Fruit fly (Drosophila melanogaster) whole organism, embryonic: Measurements from ENCODE around the gene CG11905.
A peak's percentile ranks its signal among the peaks of the same experiment; 100 is the strongest.

Experiments
- ATbp ChIP-seq: fragments of 200-800 bp; sonication (Bioruptor generic); optimal IDR thresholded peaks from 2 replicates; lab custom pipeline; 2017; ENCODE audit warnings: missing biosample characterization, mild to moderate bottlenecking, missing genetic modification characterization, missing genetic modification reagents
- Bgb ChIP-seq: fragments of 200-800 bp; sonication (Bioruptor generic); IDR thresholded peaks from 2 replicates; pipeline ENCODE4 v1.3.6; 2022; ENCODE audit warnings: missing biosample characterization, missing genetic modification characterization; ENCODE audit not compliant: partially characterized antibody
- CG10654 ChIP-seq: fragments of 200-800 bp; sonication (Bioruptor generic); optimal IDR thresholded peaks from 2 replicates; lab custom pipeline; 2016; ENCODE audit warnings: missing biosample characterization, missing genetic modification characterization
- CG12071 ChIP-seq: fragments of 200-800 bp; sonication (Bioruptor generic); optimal IDR thresholded peaks from 3 replicates; lab custom pipeline; 2018; ENCODE audit warnings: missing biosample characterization, mild to moderate bottlenecking, missing genetic modification characterization
- CG12104 ChIP-seq: fragments of 200-800 bp; sonication (Bioruptor generic); optimal IDR thresholded peaks from 3 replicates; lab custom pipeline; 2016; ENCODE audit warnings: missing biosample characterization, missing genetic modification characterization
- CG12391 ChIP-seq: fragments of 200-800 bp; sonication (Bioruptor generic); optimal IDR thresholded peaks from 3 replicates; lab custom pipeline; 2018; ENCODE audit warnings: missing biosample characterization, mild to moderate bottlenecking, missing genetic modification characterization, moderate library complexity
- CG13287 ChIP-seq: fragments of 200-800 bp; sonication (Bioruptor generic); IDR thresholded peaks from 2 replicates; pipeline ENCODE4 v1.3.6; 2022; ENCODE audit warnings: missing biosample characterization, missing genetic modification characterization; ENCODE audit not compliant: partially characterized antibody
- CG13894 ChIP-seq: fragments of 200-800 bp; sonication (Bioruptor generic); optimal IDR thresholded peaks from 3 replicates; lab custom pipeline; 2018; ENCODE audit warnings: missing biosample characterization, mild to moderate bottlenecking, missing genetic modification characterization, moderate library complexity
- CG15514 ChIP-seq: fragments of 200-800 bp; sonication (Bioruptor generic); optimal IDR thresholded peaks from 3 replicates; lab custom pipeline; 2017; ENCODE audit warnings: missing biosample characterization, missing genetic modification characterization, mild to moderate bottlenecking, moderate library complexity, missing genetic modification reagents
- CG1602 ChIP-seq: fragments of 200-800 bp; sonication (Bioruptor generic); optimal IDR thresholded peaks from 3 replicates; lab custom pipeline; 2016; ENCODE audit warnings: missing biosample characterization, missing genetic modification characterization
- CG1647 ChIP-seq: fragments of 200-800 bp; sonication (Bioruptor generic); optimal IDR thresholded peaks from 3 replicates; lab custom pipeline; 2016; ENCODE audit warnings: missing biosample characterization, missing genetic modification characterization
- CG17186 ChIP-seq: fragments of 200-800 bp; sonication (Bioruptor generic); optimal IDR thresholded peaks from 3 replicates; lab custom pipeline; 2017; ENCODE audit warnings: missing biosample characterization, missing genetic modification reagents, missing genetic modification characterization
- CG17612 ChIP-seq: fragments of 200-800 bp; sonication (Bioruptor generic); IDR thresholded peaks from 2 replicates; pipeline ENCODE4 v1.3.6; 2022; ENCODE audit warnings: missing biosample characterization, missing genetic modification characterization
- CG17802 ChIP-seq: fragments of 200-800 bp; sonication (Bioruptor generic); optimal IDR thresholded peaks from 2 replicates; lab custom pipeline; 2018; ENCODE audit warnings: missing biosample characterization, mild to moderate bottlenecking, missing genetic modification characterization, moderate library complexity
- CG3065 ChIP-seq: fragments of 200-800 bp; sonication (Bioruptor generic); optimal IDR thresholded peaks from 2 replicates; lab custom pipeline; 2016; ENCODE audit warnings: missing biosample characterization, missing genetic modification characterization
- CG32767 ChIP-seq: fragments of 200-800 bp; sonication (Bioruptor generic); IDR thresholded peaks from 2 replicates; pipeline ENCODE4 v1.3.6; 2022; ENCODE audit warnings: missing biosample characterization, missing genetic modification characterization
- CG4360 ChIP-seq: fragments of 200-800 bp; sonication (Bioruptor generic); IDR thresholded peaks from 2 replicates; pipeline ENCODE4 v1.3.6; 2022; ENCODE audit warnings: missing biosample characterization, missing genetic modification characterization
- CG43689 ChIP-seq: fragments of 200-800 bp; sonication (Bioruptor generic); IDR thresholded peaks from 2 replicates; pipeline ENCODE4 v1.3.6; 2022; ENCODE audit warnings: missing biosample characterization, missing genetic modification characterization
- CG6654 ChIP-seq: fragments of 200-800 bp; sonication (Bioruptor generic); optimal IDR thresholded peaks from 2 replicates; lab custom pipeline; 2017; ENCODE audit warnings: missing biosample characterization, mild to moderate bottlenecking, missing genetic modification characterization
- CG6689 ChIP-seq: fragments of 200-800 bp; sonication (Bioruptor generic); IDR thresholded peaks from 2 replicates; pipeline ENCODE4 v1.3.6; 2022; ENCODE audit warnings: missing biosample characterization, missing genetic modification characterization
- CG7271 ChIP-seq: fragments of 200-800 bp; sonication (Bioruptor generic); optimal IDR thresholded peaks from 2 replicates; lab custom pipeline; 2018; ENCODE audit warnings: missing biosample characterization, mild to moderate bottlenecking, missing genetic modification characterization, moderate library complexity
- CG7963 ChIP-seq: fragments of 200-800 bp; sonication (Bioruptor generic); IDR thresholded peaks from 3 replicates; pipeline ENCODE4 v1.3.6; 2022; ENCODE audit warnings: missing biosample characterization, missing genetic modification characterization; ENCODE audit not compliant: partially characterized antibody
- Doc3 ChIP-seq: fragments of 200-800 bp; sonication (Bioruptor generic); IDR thresholded peaks from 3 replicates; pipeline ENCODE4 v1.3.6; 2022; ENCODE audit warnings: missing biosample characterization, missing genetic modification characterization; ENCODE audit not compliant: partially characterized antibody
- Elba2 ChIP-seq: fragments of 200-800 bp; sonication (Bioruptor generic); optimal IDR thresholded peaks from 3 replicates; lab custom pipeline; 2016; ENCODE audit warnings: missing biosample characterization, missing genetic modification characterization
- Fer1 ChIP-seq: fragments of 200-800 bp; sonication (Bioruptor generic); optimal IDR thresholded peaks from 2 replicates; lab custom pipeline; 2017; ENCODE audit warnings: missing biosample characterization, mild to moderate bottlenecking, missing genetic modification characterization
- Fer3 ChIP-seq: fragments of 200-800 bp; sonication (Bioruptor generic); optimal IDR thresholded peaks from 2 replicates; lab custom pipeline; 2018; ENCODE audit warnings: missing biosample characterization, mild to moderate bottlenecking, missing genetic modification characterization, moderate library complexity
- ab ChIP-seq: fragments of 200-800 bp; sonication (Bioruptor generic); optimal IDR thresholded peaks from 2 replicates; lab custom pipeline; 2016; ENCODE audit warnings: missing biosample characterization, missing genetic modification characterization
- aop ChIP-seq: fragments of 200-800 bp; sonication (Bioruptor generic); IDR thresholded peaks from 2 replicates; pipeline ENCODE4 v1.3.6; 2022; ENCODE audit warnings: missing biosample characterization, missing genetic modification characterization
- chif ChIP-seq, 2 experiments: fragments of 200-800 bp; sonication (Bioruptor generic); optimal IDR thresholded peaks; 3 replicates each; lab custom pipeline; 2016; ENCODE audit warnings: missing biosample characterization in 2 of 2, missing genetic modification characterization in 2 of 2
- croc ChIP-seq: fragments of 200-800 bp; sonication (Bioruptor generic); conservative IDR thresholded peaks from 3 replicates; pipeline ENCODE4 v1.3.6; 2022; ENCODE audit warnings: missing biosample characterization, missing genetic modification characterization
- danr ChIP-seq: fragments of 200-800 bp; sonication (Bioruptor generic); IDR thresholded peaks from 2 replicates; pipeline ENCODE4 v1.3.6; 2022; ENCODE audit warnings: missing biosample characterization, missing genetic modification characterization
- disco-r ChIP-seq: fragments of 200-800 bp; sonication (Bioruptor generic); optimal IDR thresholded peaks from 2 replicates; lab custom pipeline; 2016; ENCODE audit warnings: missing biosample characterization, missing genetic modification characterization
- ewg ChIP-seq: fragments of 200-800 bp; sonication (Bioruptor generic); optimal IDR thresholded peaks from 3 replicates; lab custom pipeline; 2017; ENCODE audit warnings: mild to moderate bottlenecking, missing biosample characterization, missing genetic modification reagents, missing genetic modification characterization
- fd102C ChIP-seq: fragments of 200-800 bp; sonication (Bioruptor generic); optimal IDR thresholded peaks from 2 replicates; lab custom pipeline; 2018; ENCODE audit warnings: missing biosample characterization, mild to moderate bottlenecking, missing genetic modification characterization, moderate library complexity
- fd3F ChIP-seq: fragments of 200-800 bp; sonication (Bioruptor generic); optimal IDR thresholded peaks from 2 replicates; lab custom pipeline; 2018; ENCODE audit warnings: missing biosample characterization, mild to moderate bottlenecking, missing genetic modification characterization, moderate library complexity
- fd96Cb ChIP-seq: fragments of 200-800 bp; sonication (Bioruptor generic); optimal IDR thresholded peaks from 2 replicates; lab custom pipeline; 2018; ENCODE audit warnings: missing biosample characterization, mild to moderate bottlenecking, missing genetic modification characterization, moderate library complexity
- gro ChIP-seq: fragments of 200-800 bp; sonication (Bioruptor generic); optimal IDR thresholded peaks from 2 replicates; lab custom pipeline; 2016; ENCODE audit warnings: missing biosample characterization, missing genetic modification characterization
- inv ChIP-seq: fragments of 200-800 bp; sonication (Bioruptor generic); IDR thresholded peaks from 2 replicates; pipeline ENCODE4 v1.3.6; 2022; ENCODE audit warnings: missing biosample characterization, missing genetic modification characterization; ENCODE audit not compliant: partially characterized antibody
- klu ChIP-seq: fragments of 200-800 bp; sonication (Bioruptor generic); IDR thresholded peaks from 2 replicates; pipeline ENCODE4 v1.3.6; 2022; ENCODE audit warnings: missing biosample characterization, missing genetic modification characterization
- knrl ChIP-seq: fragments of 200-800 bp; sonication (Bioruptor generic); IDR thresholded peaks from 3 replicates; pipeline ENCODE4 v1.3.6; 2022; ENCODE audit warnings: missing biosample characterization, missing genetic modification characterization; ENCODE audit not compliant: partially characterized antibody
- lab ChIP-seq: fragments of 200-800 bp; sonication (Bioruptor generic); optimal IDR thresholded peaks from 3 replicates; lab custom pipeline; 2017; ENCODE audit warnings: missing biosample characterization, missing genetic modification characterization, mild to moderate bottlenecking, moderate library complexity, missing genetic modification reagents
- mld ChIP-seq: fragments of 200-800 bp; sonication (Bioruptor generic); IDR thresholded peaks from 3 replicates; pipeline ENCODE4 v1.3.6; 2022; ENCODE audit warnings: missing biosample characterization, missing genetic modification characterization; ENCODE audit not compliant: partially characterized antibody
- p53 ChIP-seq: fragments of 200-800 bp; sonication (Bioruptor generic); optimal IDR thresholded peaks from 2 replicates; lab custom pipeline; 2016; ENCODE audit warnings: missing biosample characterization, missing genetic modification characterization
- pzg ChIP-seq: fragments of 200-800 bp; sonication (Bioruptor generic); optimal IDR thresholded peaks from 3 replicates; lab custom pipeline; 2018; ENCODE audit warnings: missing biosample characterization, mild to moderate bottlenecking, missing genetic modification characterization, moderate library complexity
- seq ChIP-seq: fragments of 200-800 bp; sonication (Bioruptor generic); IDR thresholded peaks from 2 replicates; pipeline ENCODE4 v1.3.6; 2022; ENCODE audit warnings: missing biosample characterization, missing genetic modification characterization
- sug ChIP-seq: fragments of 200-800 bp; optimal IDR thresholded peaks from 2 replicates; lab custom pipeline; 2019; ENCODE audit warnings: missing biosample characterization, mild to moderate bottlenecking, missing genetic modification characterization, moderate library complexity
- tna ChIP-seq: fragments of 200-800 bp; sonication (Bioruptor generic); IDR thresholded peaks from 2 replicates; pipeline ENCODE4 v1.3.6; 2022; ENCODE audit warnings: missing biosample characterization, missing genetic modification characterization; ENCODE audit not compliant: partially characterized antibody
- zen2 ChIP-seq: fragments of 200-800 bp; sonication (Bioruptor generic); IDR thresholded peaks from 3 replicates; pipeline ENCODE4 v1.3.6; 2022; ENCODE audit warnings: missing biosample characterization, missing genetic modification characterization; ENCODE audit not compliant: partially characterized antibody

Gene CG11905

DNA sequence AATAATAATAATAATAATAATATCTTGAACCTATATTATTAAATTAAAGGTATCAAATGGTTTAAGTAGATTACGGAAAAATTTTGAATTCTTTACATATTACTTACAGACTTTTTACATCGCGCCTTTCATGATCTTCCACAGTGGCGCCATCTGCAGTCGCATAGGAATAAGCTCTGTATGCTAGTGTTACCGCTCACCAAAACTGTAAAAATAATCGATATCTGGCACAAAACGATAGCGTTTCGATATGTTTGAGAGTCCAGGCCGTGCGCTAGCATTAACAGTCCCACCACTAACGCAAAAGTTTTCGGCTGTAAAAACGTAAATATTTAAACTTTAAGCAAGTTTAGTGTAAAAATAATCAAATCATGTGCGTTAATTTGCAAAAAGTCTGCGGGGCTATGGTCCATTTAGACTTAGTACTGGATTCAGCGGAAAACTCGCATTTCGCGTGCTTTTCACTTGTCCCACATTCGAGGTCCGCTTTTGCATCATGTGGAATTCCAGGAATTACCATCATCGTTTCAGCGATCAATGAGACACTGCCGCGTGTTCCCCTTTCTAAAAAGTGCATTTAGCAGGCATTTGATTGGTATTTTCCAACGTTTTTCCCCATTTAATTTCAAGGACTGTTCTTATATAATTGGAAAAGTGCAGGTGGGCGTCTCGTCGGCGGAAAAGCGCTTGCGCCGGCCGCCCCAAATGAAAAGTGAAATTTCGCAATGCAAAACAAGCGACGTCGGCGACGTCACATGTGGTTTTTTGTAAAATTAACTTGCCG is 20.1 kb upstream of the CG11905 start (continued):
- no peak for TF ChIP-seq p53 (GFP tag; lab: Kevin White, UChicago)
- TF ChIP-seq mld (GFP tag; lab: Robert Waterston, UW): peak; percentile 57; the same call in 1 of the 3 replicates
- TF ChIP-seq lab (GFP tag; lab: Kevin White, UChicago): peak; percentile 32
- TF ChIP-seq CG13287: peak; percentile 96
- peak in 1 of 2 experiments; percentile 14 for TF ChIP-seq chif (GFP tag; optimal IDR thresholded peaks at IDR 0.05; lab: Kevin White, UChicago)
- peak; percentile 88 for TF ChIP-seq knrl
- TF ChIP-seq CG10654 (GFP tag; lab: Kevin White, UChicago): no peak
- no peak for TF ChIP-seq fd102C (GFP tag; lab: Kevin White, UChicago)
- TF ChIP-seq Fer3 (tag; lab: Kevin White, UChicago): no peak
- TF ChIP-seq Doc3 (GFP tag; lab: Robert Waterston, UW): peak; percentile 75
- peak; percentile 47 for TF ChIP-seq CG13894 (tag; lab: Kevin White, UChicago)
- no peak for TF ChIP-seq CG17802 (tag; lab: Kevin White, UChicago)
- TF ChIP-seq ewg (GFP tag; lab: Kevin White, UChicago): peak; percentile 51
- peak; percentile 75 for TF ChIP-seq CG7963
- TF ChIP-seq ATbp (GFP tag; lab: Kevin White, UChicago): no peak
- TF ChIP-seq CG32767 (GFP tag; lab: Robert Waterston, UW): 0 out of 2 replicates have a peak, but pooled peaks have one; percentile 19
- TF ChIP-seq danr: no peak
- TF ChIP-seq pzg (GFP tag; lab: Kevin White, UChicago): peak; percentile 95
- TF ChIP-seq Fer1 (GFP tag; lab: Kevin White, UChicago): peak; percentile 25
- TF ChIP-seq CG17612 (GFP tag; lab: Robert Waterston, UW): no peak
- TF ChIP-seq CG12391 (tag; lab: Kevin White, UChicago): peak; percentile 29
- TF ChIP-seq seq (GFP tag; lab: Robert Waterston, UW): no peak
- no peak for TF ChIP-seq CG1602 (GFP tag; lab: Kevin White, UChicago)
- TF ChIP-seq croc (GFP tag; lab: Robert Waterston, UW): no peak
- TF ChIP-seq CG43689 (GFP tag; lab: Robert Waterston, UW): no peak
- TF ChIP-seq Elba2 (GFP tag; lab: Kevin White, UChicago): no peak
- TF ChIP-seq inv (GFP tag; lab: Robert Waterston, UW): peak; percentile 83
- no peak for TF ChIP-seq ab (GFP tag; lab: Kevin White, UChicago)
- no peak for TF ChIP-seq aop (GFP tag; lab: Robert Waterston, UW)
- no peak for TF ChIP-seq fd3F (GFP tag; lab: Kevin White, UChicago)
- TF ChIP-seq CG12071 (GFP tag; lab: Kevin White, UChicago): no peak
- TF ChIP-seq zen2 (GFP tag; lab: Robert Waterston, UW): peak; percentile 91
- TF ChIP-seq disco-r: no peak
- no peak for TF ChIP-seq CG3065 (GFP tag; lab: Kevin White, UChicago)
- TF ChIP-seq CG7271 (tag; lab: Kevin White, UChicago): no peak
- no peak for TF ChIP-seq fd96Cb
- TF ChIP-seq CG6654: no peak
- TF ChIP-seq klu (GFP tag; lab: Robert Waterston, UW): no peak
- TF ChIP-seq CG15514 (GFP tag; lab: Kevin White, UChicago): peak; percentile 69
- TF ChIP-seq CG4360 (GFP tag; lab: Robert Waterston, UW): no peak
- peak; percentile 28 for TF ChIP-seq sug (tag; lab: Kevin White, UChicago)
- TF ChIP-seq CG6689: no peak
- peak; percentile 73 for TF ChIP-seq CG17186 (GFP tag; lab: Kevin White, UChicago)
- peak; percentile 58 for TF ChIP-seq tna (GFP tag; lab: Robert Waterston, UW)
- TF ChIP-seq Bgb (GFP tag; lab: Robert Waterston, UW): peak; percentile 97
- TF ChIP-seq gro (GFP tag; lab: Kevin White, UChicago): peak; percentile 51
- no peak for TF ChIP-seq CG1647 (GFP tag; lab: Kevin White, UChicago)
- TF ChIP-seq CG12104: no peak
